Fruit fly (Drosophila melanogaster) whole organism, prepupa: ENCODE results near the gene Syn.

Experiments
- Blimp-1 ChIP-seq: fragments of 200-800 bp; sonication (Bioruptor generic); optimal IDR thresholded peaks from 3 replicates; lab custom pipeline; 2017; ENCODE audit warnings: missing biosample characterization, missing genetic modification characterization, mild to moderate bottlenecking, moderate library complexity, missing genetic modification reagents
- CG10669 ChIP-seq: fragments of 200-800 bp; sonication (Bioruptor generic); optimal IDR thresholded peaks from 3 replicates; lab custom pipeline; 2018; ENCODE audit warnings: missing biosample characterization, mild to moderate bottlenecking, missing genetic modification characterization, moderate library complexity
- CG11294 ChIP-seq: fragments of 200-800 bp; sonication (Bioruptor generic); IDR thresholded peaks from 2 replicates; pipeline ENCODE4 v1.3.6; 2022; ENCODE audit warnings: missing biosample characterization, missing genetic modification characterization
- CG11762 ChIP-seq: fragments of 200-800 bp; sonication (Bioruptor generic); optimal IDR thresholded peaks from 3 replicates; lab custom pipeline; 2016; ENCODE audit warnings: missing biosample characterization, missing genetic modification characterization; ENCODE audit not compliant: insufficient read depth
- CG15336 ChIP-seq: fragments of 200-800 bp; sonication (Bioruptor generic); IDR thresholded peaks from 2 replicates; pipeline ENCODE4 v1.3.6; 2022; ENCODE audit warnings: missing biosample characterization, missing genetic modification characterization
- CG1621 ChIP-seq: fragments of 200-800 bp; sonication (Bioruptor generic); optimal IDR thresholded peaks from 3 replicates; lab custom pipeline; 2018; ENCODE audit warnings: missing biosample characterization, mild to moderate bottlenecking, missing genetic modification characterization
- CG16779 ChIP-seq: fragments of 200-800 bp; sonication (Bioruptor generic); optimal IDR thresholded peaks from 3 replicates; lab custom pipeline; 2017; ENCODE audit warnings: missing biosample characterization, mild to moderate bottlenecking, missing genetic modification characterization
- CG32006 ChIP-seq: fragments of 200-800 bp; sonication (Bioruptor generic); optimal IDR thresholded peaks from 3 replicates; lab custom pipeline; 2017; ENCODE audit warnings: missing biosample characterization, mild to moderate bottlenecking, missing genetic modification characterization
- CG4318 ChIP-seq: fragments of 200-800 bp; sonication (Bioruptor generic); optimal IDR thresholded peaks from 3 replicates; lab custom pipeline; 2017; ENCODE audit warnings: missing biosample characterization, mild to moderate bottlenecking, missing genetic modification characterization
- CG6163 ChIP-seq: fragments of 200-800 bp; sonication (Bioruptor generic); IDR thresholded peaks from 3 replicates; pipeline ENCODE4 v1.3.6; 2022; ENCODE audit warnings: missing biosample characterization, missing genetic modification characterization
- CG6276 ChIP-seq: fragments of 200-800 bp; sonication (Bioruptor generic); optimal IDR thresholded peaks from 2 replicates; lab custom pipeline; 2017; ENCODE audit warnings: missing biosample characterization, mild to moderate bottlenecking, missing genetic modification characterization
- CG6792 ChIP-seq: fragments of 200-800 bp; sonication (Bioruptor generic); optimal IDR thresholded peaks from 3 replicates; lab custom pipeline; 2016; ENCODE audit warnings: missing biosample characterization, missing genetic modification characterization
- CG6808 ChIP-seq: fragments of 200-800 bp; sonication (Bioruptor generic); optimal IDR thresholded peaks from 3 replicates; lab custom pipeline; 2017; ENCODE audit warnings: missing biosample characterization, missing genetic modification characterization, mild to moderate bottlenecking, moderate library complexity, missing genetic modification reagents
- CG8319 ChIP-seq: fragments of 200-800 bp; sonication (Bioruptor generic); optimal IDR thresholded peaks from 3 replicates; lab custom pipeline; 2016; ENCODE audit warnings: missing biosample characterization, missing genetic modification characterization
- CG8632 ChIP-seq: fragments of 200-800 bp; sonication (Bioruptor generic); optimal IDR thresholded peaks from 3 replicates; lab custom pipeline; 2016; ENCODE audit warnings: missing biosample characterization, missing genetic modification characterization
- CG9139 ChIP-seq: fragments of 200-800 bp; sonication (Bioruptor generic); optimal IDR thresholded peaks from 3 replicates; lab custom pipeline; 2017; ENCODE audit warnings: missing biosample characterization, mild to moderate bottlenecking, missing genetic modification characterization
- Eip75B ChIP-seq: fragments of 200-800 bp; sonication (Bioruptor generic); optimal IDR thresholded peaks from 3 replicates; lab custom pipeline; 2016; ENCODE audit warnings: missing biosample characterization, missing genetic modification characterization
- Eip78C ChIP-seq: fragments of 200-800 bp; sonication (Bioruptor generic); peaks from one replicate; lab custom pipeline; 2016; ENCODE audit warnings: missing biosample characterization, missing genetic modification characterization
- Ets21C ChIP-seq: fragments of 200-800 bp; sonication (Bioruptor generic); optimal IDR thresholded peaks from 3 replicates; lab custom pipeline; 2016; ENCODE audit warnings: missing biosample characterization, missing genetic modification characterization
- Ets96B ChIP-seq: fragments of 200-800 bp; optimal IDR thresholded peaks from 2 replicates; lab custom pipeline; 2019; ENCODE audit warnings: missing biosample characterization, mild to moderate bottlenecking, missing genetic modification characterization, moderate library complexity
- Hr4 ChIP-seq: fragments of 200-800 bp; sonication (Bioruptor generic); optimal IDR thresholded peaks from 3 replicates; lab custom pipeline; 2016; ENCODE audit warnings: missing biosample characterization, missing genetic modification characterization
- Lpt ChIP-seq: fragments of 200-800 bp; sonication (Bioruptor generic); optimal IDR thresholded peaks from 3 replicates; lab custom pipeline; 2016; ENCODE audit warnings: missing biosample characterization, missing genetic modification characterization
- Met ChIP-seq: fragments of 200-800 bp; sonication (Bioruptor generic); optimal IDR thresholded peaks from 3 replicates; lab custom pipeline; 2016; ENCODE audit warnings: missing biosample characterization, missing genetic modification characterization
- Smox ChIP-seq: fragments of 200-800 bp; sonication (Bioruptor generic); optimal IDR thresholded peaks from 3 replicates; lab custom pipeline; 2016; ENCODE audit warnings: missing biosample characterization, missing genetic modification characterization
- Sox102F ChIP-seq: fragments of 200-800 bp; sonication (Bioruptor generic); optimal IDR thresholded peaks from 2 replicates; lab custom pipeline; 2016; ENCODE audit warnings: missing biosample characterization, mild to moderate bottlenecking, missing genetic modification characterization
- Sox14 ChIP-seq: fragments of 200-800 bp; sonication (Bioruptor generic); optimal IDR thresholded peaks from 3 replicates; lab custom pipeline; 2016; ENCODE audit warnings: missing biosample characterization, missing genetic modification characterization
- Sox15 ChIP-seq: fragments of 200-800 bp; sonication (Bioruptor generic); optimal IDR thresholded peaks from 3 replicates; lab custom pipeline; 2016; ENCODE audit warnings: missing biosample characterization, missing genetic modification characterization
- acj6 ChIP-seq: fragments of 200-800 bp; sonication (Bioruptor generic); optimal IDR thresholded peaks from 3 replicates; lab custom pipeline; 2016; ENCODE audit warnings: missing biosample characterization, missing genetic modification characterization
- dac ChIP-seq: fragments of 200-800 bp; sonication (Bioruptor generic); optimal IDR thresholded peaks from 2 replicates; lab custom pipeline; 2017; ENCODE audit warnings: missing biosample characterization, mild to moderate bottlenecking, missing genetic modification characterization
- dsx ChIP-seq: fragments of 200-800 bp; optimal IDR thresholded peaks from 3 replicates; lab custom pipeline; 2019; ENCODE audit warnings: missing biosample characterization, mild to moderate bottlenecking, missing genetic modification characterization, moderate library complexity; ENCODE audit not compliant: poor library complexity, severe bottlenecking
- eg ChIP-seq: fragments of 200-800 bp; sonication (Bioruptor generic); IDR thresholded peaks from 3 replicates; pipeline ENCODE4 v1.3.6; 2022; ENCODE audit warnings: missing biosample characterization, missing genetic modification characterization
- fd59A ChIP-seq: fragments of 200-800 bp; sonication (Bioruptor generic); optimal IDR thresholded peaks from 2 replicates; lab custom pipeline; 2017; ENCODE audit warnings: missing biosample characterization, mild to moderate bottlenecking, missing genetic modification characterization, missing genetic modification reagents
- fd85E ChIP-seq: fragments of 200-800 bp; sonication (Bioruptor generic); optimal IDR thresholded peaks from 3 replicates; lab custom pipeline; 2016; ENCODE audit warnings: missing biosample characterization, missing genetic modification characterization
- fkh ChIP-seq: fragments of 200-800 bp; sonication (Bioruptor generic); optimal IDR thresholded peaks from 3 replicates; lab custom pipeline; 2017; ENCODE audit warnings: missing biosample characterization, mild to moderate bottlenecking, missing genetic modification characterization, moderate library complexity
- lz ChIP-seq: fragments of 200-800 bp; sonication (Bioruptor generic); optimal IDR thresholded peaks from 3 replicates; lab custom pipeline; 2016; ENCODE audit warnings: missing biosample characterization, missing genetic modification characterization
- net ChIP-seq: fragments of 200-800 bp; sonication (Bioruptor generic); optimal IDR thresholded peaks from 3 replicates; lab custom pipeline; 2016; ENCODE audit warnings: missing biosample characterization, missing genetic modification characterization
- salr ChIP-seq, 2 experiments: fragments of 200-800 bp; sonication (Bioruptor generic); optimal IDR thresholded peaks; 3 replicates each; lab custom pipeline; 2016 to 2018; ENCODE audit warnings: missing biosample characterization in 2 of 2, missing genetic modification characterization in 2 of 2, mild to moderate bottlenecking in 1 of 2
- spab ChIP-seq: fragments of 200-800 bp; sonication (Bioruptor generic); optimal IDR thresholded peaks from 2 replicates; lab custom pipeline; 2017; ENCODE audit warnings: missing biosample characterization, mild to moderate bottlenecking, missing genetic modification characterization, missing genetic modification reagents
- ss ChIP-seq, 2 experiments: fragments of 200-800 bp; sonication (Bioruptor generic); optimal IDR thresholded peaks; 2 replicates in 1 of 2; 3 replicates in 1 of 2; lab custom pipeline; 2017 to 2018; ENCODE audit warnings: mild to moderate bottlenecking in 2 of 2, missing biosample characterization in 2 of 2, missing genetic modification characterization in 2 of 2, moderate library complexity in 1 of 2
- svp ChIP-seq: fragments of 200-800 bp; sonication (Bioruptor generic); peaks from one replicate; lab custom pipeline; 2016; ENCODE audit warnings: missing biosample characterization, missing genetic modification characterization
- vri ChIP-seq: fragments of 200-800 bp; sonication (Bioruptor generic); optimal IDR thresholded peaks from 3 replicates; lab custom pipeline; 2016; ENCODE audit warnings: missing biosample characterization, mild to moderate bottlenecking, missing genetic modification characterization

Syn gene

dm6 chr3R:10144103-10144998 is 46.1 kb upstream of the Syn start, which contains the start of the genes TAF1B and Invadolysin (continued):
- peak; percentile 21; the same call in 1 of the 3 replicates for TF ChIP-seq CG6163 (GFP tag; lab: Robert Waterston, UW)
- TF ChIP-seq ss (GFP tag; optimal IDR thresholded peaks at IDR 0.05; lab: Kevin White, UChicago): peak; percentile 31 to 41
- TF ChIP-seq Lpt: no peak
- TF ChIP-seq salr (GFP tag; optimal IDR thresholded peaks at IDR 0.05; lab: Kevin White, UChicago): no peak
- TF ChIP-seq CG9139: no peak
- peak; percentile 50 for TF ChIP-seq Sox14 (GFP tag; lab: Kevin White, UChicago)
- peak; percentile 76 for TF ChIP-seq dsx
- TF ChIP-seq CG15336 (GFP tag; lab: Robert Waterston, UW): no peak
- peak; percentile 30 for TF ChIP-seq CG8632 (GFP tag; lab: Kevin White, UChicago)
- TF ChIP-seq vri: peak; percentile 30
- no peak for TF ChIP-seq Sox15 (GFP tag; lab: Kevin White, UChicago)
- peak; percentile 61 for TF ChIP-seq Smox
- peak; percentile 23 for TF ChIP-seq CG8319
- peak; percentile 42 for TF ChIP-seq Hr4 (GFP tag; lab: Kevin White, UChicago)
- peak; percentile 43 for TF ChIP-seq Eip75B (GFP tag; lab: Kevin White, UChicago)
- TF ChIP-seq fkh (GFP tag; lab: Kevin White, UChicago): peak; percentile 13
- no peak for TF ChIP-seq fd85E (GFP tag; lab: Kevin White, UChicago)
- peak; percentile 69 for TF ChIP-seq Sox102F
- no peak for TF ChIP-seq Ets96B
- TF ChIP-seq Ets21C (GFP tag; lab: Kevin White, UChicago): peak; percentile 40
- TF ChIP-seq Eip78C (GFP tag; lab: Kevin White, UChicago): peak; percentile 84
- peak; percentile 5 for TF ChIP-seq CG10669 (GFP tag; lab: Kevin White, UChicago)
- TF ChIP-seq, all 60 proteins: peak for 39

- TF ChIP-seq CG1621 (tag; lab: Kevin White, UChicago): no peak
- TF ChIP-seq Eip78C (GFP tag; lab: Kevin White, UChicago): peak; percentile 29
- TF ChIP-seq, all 60 proteins: peak for 1
Observed at dm6 chr3R:10147176-10147575, 43.3 kb upstream of the Syn start.

- TF ChIP-seq dsx (peak; percentile 81), Eip75B (GFP tag; lab: Kevin White, UChicago) (no peak), CG6808 (peak; percentile 16)
Observed at dm6 chr3R:10148376-10148887, 42.1 kb upstream of the Syn start.

dm6 chr3R:10149667-10150398 is 40.7 kb upstream of the Syn start:
- 0 out of 3 replicates have a peak, but pooled peaks have one; percentile 22 for TF ChIP-seq CG6163 (GFP tag; lab: Robert Waterston, UW)
- peak; percentile 71 for TF ChIP-seq CG32006 (GFP tag; lab: Kevin White, UChicago)
- TF ChIP-seq dac (GFP tag; lab: Kevin White, UChicago): no peak
- no peak for TF ChIP-seq CG16779
- peak; percentile 41 for TF ChIP-seq Eip78C (GFP tag; lab: Kevin White, UChicago)
- TF ChIP-seq svp (GFP tag; lab: Kevin White, UChicago): peak; percentile 33
- TF ChIP-seq Blimp-1: peak; percentile 78
- TF ChIP-seq fd59A: no peak
- TF ChIP-seq net: no peak
- 0 out of 3 replicates have a peak, but pooled peaks have one; percentile 17 for TF ChIP-seq eg
- no peak for TF ChIP-seq acj6 (GFP tag; lab: Kevin White, UChicago)
- peak; percentile 56 for TF ChIP-seq Hr4 (GFP tag; lab: Kevin White, UChicago)
- no peak for TF ChIP-seq CG11762
- no peak for TF ChIP-seq CG11294 (GFP tag; lab: Robert Waterston, UW)
- no peak for TF ChIP-seq Met (GFP tag; lab: Kevin White, UChicago)
- no peak for TF ChIP-seq CG6792 (GFP tag; lab: Kevin White, UChicago)
- TF ChIP-seq CG6276: peak; percentile 32
- no peak for TF ChIP-seq spab (GFP tag; lab: Kevin White, UChicago)
- no peak for TF ChIP-seq lz (GFP tag; lab: Kevin White, UChicago)
- no peak for TF ChIP-seq CG15336 (GFP tag; lab: Robert Waterston, UW)
- no peak for TF ChIP-seq vri
- TF ChIP-seq CG4318 (GFP tag; lab: Kevin White, UChicago): peak; percentile 58
- TF ChIP-seq CG10669 (GFP tag; lab: Kevin White, UChicago): no peak
